Fruit fly (Drosophila melanogaster): ENCODE results near the gene Nazo.

DNA sequence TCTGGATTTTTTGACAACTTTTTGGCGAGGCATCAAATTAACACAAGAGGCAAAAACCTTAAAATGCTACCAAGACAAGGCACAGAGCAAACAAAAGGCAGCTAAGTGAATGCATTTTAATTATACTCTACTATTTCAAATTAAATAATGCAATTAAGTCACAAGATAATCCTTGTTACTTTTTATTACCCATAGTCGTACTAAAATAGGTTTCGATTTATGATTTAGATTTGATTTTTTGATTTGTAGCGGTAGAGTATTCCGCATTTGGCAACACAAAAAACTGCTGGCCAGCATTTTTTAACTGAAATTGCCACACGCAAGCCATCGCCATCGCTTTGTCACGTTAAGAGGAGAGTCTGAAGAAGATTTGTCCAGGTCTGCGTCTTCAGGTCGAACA is 4.9 kb upstream of the Nazo start:
- TF ChIP-seq Blimp-1 (GFP tag; optimal IDR thresholded peaks at IDR 0.05) (peak; percentile 53), CG6792 (GFP tag; optimal IDR thresholded peaks at IDR 0.05) (peak; percentile 4), dsx (GFP tag; optimal IDR thresholded peaks at IDR 0.05; ENCODE audit: poor library complexity, severe bottlenecking) (no peak), dac (GFP tag; optimal IDR thresholded peaks at IDR 0.05) (no peak), esn (GFP tag; optimal IDR thresholded peaks at IDR 0.05) (peak; percentile 54), cyc (GFP tag; optimal IDR thresholded peaks at IDR 0.05) (peak; percentile 19), achi (GFP tag; optimal IDR thresholded peaks at IDR 0.05) (no peak), Gug (GFP tag; IDR thresholded peaks at IDR 0.05) (no peak), CG7368 (GFP tag; optimal IDR thresholded peaks at IDR 0.05) (no peak), CG6276 (GFP tag; optimal IDR thresholded peaks at IDR 0.05) (no peak), CG11762 (GFP tag; optimal IDR thresholded peaks at IDR 0.05; ENCODE audit: insufficient read depth) (no peak), Sox14 (GFP tag; optimal IDR thresholded peaks at IDR 0.05) (no peak)
